Worm (Caenorhabditis elegans) whole organism, L1 larva: Measurements from ENCODE around the gene F10B5.3.

ENCODE experiments used
- C34B4.2 ChIP-seq: sonication (generic microtip); optimal IDR thresholded peaks from 2 replicates; lab custom pipeline; 2017; ENCODE audit warnings: mild to moderate bottlenecking, missing genetic modification characterization, missing compliant biosample characterization
- F16B12.6 ChIP-seq: fragments of 150-350 bp; optimal IDR thresholded peaks from 2 replicates; lab custom pipeline; 2014; ENCODE audit warnings: missing biosample characterization, missing genetic modification characterization
- Y116A8C.19 ChIP-seq: sonication (generic microtip); optimal IDR thresholded peaks from 2 replicates; lab custom pipeline; 2016; ENCODE audit warnings: missing compliant biosample characterization, missing genetic modification characterization, borderline replicate concordance
- aly-2 ChIP-seq: fragments of 150-350 bp; optimal IDR thresholded peaks from 2 replicates; lab custom pipeline; 2014; ENCODE audit warnings: missing biosample characterization, missing genetic modification characterization
- blmp-1 ChIP-seq: fragments of 150-350 bp; optimal IDR thresholded peaks from 2 replicates; lab custom pipeline; 2014; ENCODE audit warnings: missing biosample characterization, missing genetic modification characterization
- ceh-82 ChIP-seq, 3 experiments: fragments of 150-350 bp in 1 of 3; sonication (generic microtip) in 2 of 3; optimal IDR thresholded peaks; 2 replicates each; lab custom pipeline; 2014 to 2017; ENCODE audit warnings: missing biosample characterization in 3 of 3, missing genetic modification characterization in 3 of 3
- ces-1 ChIP-seq: fragments of 150-350 bp; optimal IDR thresholded peaks from 2 replicates; lab custom pipeline; 2014; ENCODE audit warnings: missing biosample characterization, missing genetic modification reagents, missing genetic modification characterization
- fkh-8 ChIP-seq: sonication (generic microtip); optimal IDR thresholded peaks from 2 replicates; lab custom pipeline; 2016; ENCODE audit warnings: mild to moderate bottlenecking, missing genetic modification characterization, missing compliant biosample characterization
- hlh-4 ChIP-seq: sonication (generic microtip); optimal IDR thresholded peaks from 2 replicates; lab custom pipeline; 2016; ENCODE audit warnings: mild to moderate bottlenecking, missing genetic modification characterization, missing compliant biosample characterization
- jun-1 ChIP-seq: fragments of 150-350 bp; optimal IDR thresholded peaks from 2 replicates; lab custom pipeline; 2014; ENCODE audit warnings: missing biosample characterization, missing genetic modification reagents, missing genetic modification characterization
- lin-35 ChIP-seq, 2 experiments: fragments of 150-350 bp; optimal IDR thresholded peaks; 2 replicates each; lab custom pipeline; 2014; ENCODE audit warnings: missing biosample characterization in 2 of 2, missing genetic modification characterization in 2 of 2, missing genetic modification reagents in 2 of 2
- lin-39 ChIP-seq: fragments of 150-350 bp; optimal IDR thresholded peaks from 2 replicates; lab custom pipeline; 2014; ENCODE audit warnings: missing biosample characterization, missing genetic modification reagents, missing genetic modification characterization
- lir-3 ChIP-seq: sonication (generic microtip); optimal IDR thresholded peaks from 2 replicates; lab custom pipeline; 2016; ENCODE audit warnings: mild to moderate bottlenecking, missing genetic modification characterization, moderate library complexity, missing compliant biosample characterization; ENCODE audit not compliant: poor library complexity
- mdl-1 ChIP-seq, 2 experiments: fragments of 150-350 bp; optimal IDR thresholded peaks; 2 replicates each; lab custom pipeline; 2014 to 2017; ENCODE audit warnings: missing biosample characterization in 2 of 2, missing genetic modification characterization in 2 of 2, inconsistent platforms in 1 of 2
- nhr-11 ChIP-seq: fragments of 150-350 bp; optimal IDR thresholded peaks from 2 replicates; lab custom pipeline; 2014; ENCODE audit warnings: missing biosample characterization, missing genetic modification characterization
- nhr-12 ChIP-seq: sonication (generic microtip); optimal IDR thresholded peaks from 2 replicates; lab custom pipeline; 2017; ENCODE audit warnings: missing biosample characterization, missing genetic modification characterization
- nhr-19 ChIP-seq: fragments of 200-800 bp; sonication (Bioruptor generic); conservative IDR thresholded peaks from 2 replicates; pipeline ENCODE4 v1.3.6; 2022; ENCODE audit warnings: missing genetic modification characterization, missing compliant biosample characterization
- nhr-20 ChIP-seq: sonication (generic microtip); optimal IDR thresholded peaks from 2 replicates; lab custom pipeline; 2016; ENCODE audit warnings: mild to moderate bottlenecking, missing genetic modification characterization, missing compliant biosample characterization
- nhr-28 ChIP-seq: fragments of 150-350 bp; optimal IDR thresholded peaks from 2 replicates; lab custom pipeline; 2014; ENCODE audit warnings: missing biosample characterization, missing genetic modification characterization
- nhr-47 ChIP-seq: sonication (generic microtip); optimal IDR thresholded peaks from 2 replicates; lab custom pipeline; 2016; ENCODE audit warnings: mild to moderate bottlenecking, missing genetic modification characterization, moderate library complexity, missing compliant biosample characterization
- nhr-76 ChIP-seq: sonication (generic microtip); optimal IDR thresholded peaks from 2 replicates; lab custom pipeline; 2017; ENCODE audit warnings: missing biosample characterization, missing genetic modification characterization
- nhr-85 ChIP-seq: sonication (generic microtip); peaks from one replicate; lab custom pipeline; 2016; ENCODE audit warnings: missing genetic modification characterization, inconsistent platforms, missing compliant biosample characterization
- nhr-90 ChIP-seq: sonication (generic microtip); optimal IDR thresholded peaks from 2 replicates; lab custom pipeline; 2016; ENCODE audit warnings: mild to moderate bottlenecking, missing genetic modification characterization, missing compliant biosample characterization; ENCODE audit not compliant: poor library complexity
- pax-3 ChIP-seq: fragments of 200-800 bp; sonication (Bioruptor generic); optimal IDR thresholded peaks from 2 replicates; lab custom pipeline; 2018; ENCODE audit warnings: mild to moderate bottlenecking, missing genetic modification characterization, moderate library complexity, missing compliant biosample characterization
- skn-1 ChIP-seq: fragments of 150-350 bp; optimal IDR thresholded peaks from 2 replicates; lab custom pipeline; 2014; ENCODE audit warnings: missing biosample characterization, missing genetic modification characterization
- snpc-4 ChIP-seq: fragments of 150-350 bp; optimal IDR thresholded peaks from 2 replicates; lab custom pipeline; 2014; ENCODE audit warnings: missing biosample characterization, missing genetic modification characterization
- sup-37 ChIP-seq: fragments of 200-800 bp; sonication (Bioruptor generic); optimal IDR thresholded peaks from 2 replicates; lab custom pipeline; 2018; ENCODE audit warnings: mild to moderate bottlenecking, missing genetic modification characterization, missing compliant biosample characterization
- swsn-7 ChIP-seq: sonication (generic microtip); optimal IDR thresholded peaks from 2 replicates; lab custom pipeline; 2016; ENCODE audit warnings: missing genetic modification characterization, missing compliant biosample characterization
- tlp-1 ChIP-seq: fragments of 150-350 bp; optimal IDR thresholded peaks from 2 replicates; lab custom pipeline; 2014; ENCODE audit warnings: missing biosample characterization, missing genetic modification characterization
- unc-62 ChIP-seq: fragments of 150-350 bp; optimal IDR thresholded peaks from 2 replicates; lab custom pipeline; 2014; ENCODE audit warnings: missing biosample characterization, missing genetic modification reagents, missing genetic modification characterization
- unc-98 ChIP-seq: fragments of 200-800 bp; sonication (Bioruptor generic); IDR thresholded peaks from 2 replicates; pipeline ENCODE4 v1.3.6; 2022; ENCODE audit warnings: missing genetic modification characterization, missing compliant biosample characterization
- vab-15 ChIP-seq: sonication (generic microtip); optimal IDR thresholded peaks from 2 replicates; lab custom pipeline; 2017; ENCODE audit warnings: missing genotype, mild to moderate bottlenecking, missing genetic modification characterization, missing compliant biosample characterization
- zag-1 ChIP-seq: fragments of 150-350 bp; optimal IDR thresholded peaks from 2 replicates; lab custom pipeline; 2014; ENCODE audit warnings: missing biosample characterization, missing genetic modification characterization

Gene F10B5.3

DNA sequence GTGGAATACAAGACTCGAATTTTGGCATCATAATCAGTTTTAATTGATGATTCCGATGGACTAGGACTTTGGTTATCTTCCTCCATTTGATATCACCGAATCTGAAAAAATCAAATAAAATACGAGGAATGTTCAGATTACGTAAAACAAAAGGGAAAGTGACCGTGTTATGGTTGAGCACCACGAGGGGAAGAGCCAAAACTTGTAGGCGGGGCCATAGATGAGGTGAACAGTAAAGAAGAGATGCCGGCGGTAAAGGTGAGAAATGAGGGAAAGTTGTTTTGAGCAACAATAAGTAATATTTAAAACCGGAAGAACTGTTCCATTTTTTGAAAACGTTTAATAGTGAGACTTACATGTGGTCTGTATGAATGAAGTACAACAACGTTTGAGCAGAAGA, at the start of gene F10B5.3:
TSS of gene F10B5.3 (minus strand) at position 101 of the 400 bp plus-strand sequence.
- TF ChIP-seq unc-62 (GFP tag; lab: Kevin White, UChicago) (no peak), snpc-4 (no peak), Y116A8C.19 (tag; lab: Kevin White, UChicago) (no peak), lir-3 (tag; lab: Kevin White, UChicago) (no peak), nhr-11 (tag; lab: Kevin White, UChicago) (no peak), tlp-1 (tag; lab: Kevin White, UChicago) (no peak), unc-98 (GFP tag; lab: Robert Waterston, UW) (no peak), ceh-82 (tag; optimal IDR thresholded peaks at IDR 0.05; lab: Kevin White, UChicago) (no peak), nhr-28 (tag; lab: Kevin White, UChicago) (no peak), swsn-7 (tag; lab: Kevin White, UChicago) (no peak), nhr-20 (tag; lab: Kevin White, UChicago) (no peak), nhr-47 (tag; lab: Kevin White, UChicago) (no peak), F16B12.6 (no peak)

- TF ChIP-seq skn-1 (tag; lab: Kevin White, UChicago) (no peak), aly-2 (no peak), nhr-20 (tag; lab: Kevin White, UChicago) (no peak)
Observed at ce11 chrII:8198503-8198902, 48.7 kb upstream of the F10B5.3 start, which contains the start of gene qua-1. Gene qua-1, plus strand, starts transcription at chrII:8198803.

DNA sequence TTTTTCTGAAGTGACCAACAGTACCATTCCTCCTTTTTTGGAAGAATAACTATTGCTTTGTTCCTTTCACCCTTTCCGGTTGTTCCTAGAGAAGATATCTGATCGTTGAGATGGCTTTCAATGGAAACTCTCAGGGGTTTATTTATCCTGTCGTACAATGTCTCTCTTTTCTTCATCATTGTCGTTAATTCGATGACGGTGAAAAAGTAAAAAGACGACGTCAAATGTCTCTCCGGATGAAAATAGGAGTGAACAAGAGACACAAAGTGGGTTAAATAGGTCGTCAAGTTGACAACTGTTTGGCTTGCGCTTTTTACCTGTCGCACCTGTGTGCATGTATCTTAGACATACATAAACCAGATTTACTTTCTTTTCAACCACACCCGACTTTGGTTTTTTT, 44.1 kb upstream of the F10B5.3 start:
- TF ChIP-seq nhr-19 (GFP tag; lab: Robert Waterston, UW) (no peak), nhr-12 (tag; lab: Kevin White, UChicago) (no peak), nhr-85 (no peak), pax-3 (tag; lab: Kevin White, UChicago) (no peak), blmp-1 (peak; percentile 96), ces-1 (GFP tag; lab: Kevin White, UChicago) (no peak)
- TF ChIP-seq, all 84 proteins: peak for 1

ce11 chrII:8193126-8193525, 43.3 kb upstream of the F10B5.3 start, which contains the start of gene T05C12.9:
Gene T05C12.9, minus strand, starts transcription at chrII:8193226.
- TF ChIP-seq sup-37: no peak

DNA sequence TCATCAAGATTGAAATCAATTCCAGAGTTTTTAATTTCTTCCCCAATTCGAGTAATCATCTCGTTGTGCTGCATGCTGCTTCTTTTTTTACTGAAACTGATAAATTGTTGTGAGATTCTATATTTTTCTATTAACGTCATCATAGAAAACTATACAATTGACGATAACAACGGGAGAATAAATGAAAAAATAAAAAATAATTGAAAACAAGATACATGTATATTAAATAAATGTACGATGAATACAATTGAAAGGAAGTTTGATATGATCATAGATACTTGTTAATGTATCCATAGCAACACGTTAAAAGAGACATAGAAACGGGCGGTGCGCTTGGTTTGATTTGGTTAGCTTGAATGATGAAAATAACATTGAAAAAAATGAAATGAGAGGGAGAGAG, 40.6 kb upstream of the F10B5.3 start, which contains the start of gene T05C12.8:
TSS of gene T05C12.8 (minus strand) at position 101 of the 400 bp plus-strand sequence.
- no peak for TF ChIP-seq nhr-20 (tag; lab: Kevin White, UChicago)
- peak; percentile 85 for TF ChIP-seq fkh-8 (tag; lab: Kevin White, UChicago)
- no peak for TF ChIP-seq hlh-4
- TF ChIP-seq nhr-76: no peak
- TF ChIP-seq vab-15 (tag; lab: Kevin White, UChicago): no peak
- TF ChIP-seq lin-39: no peak
- no peak for TF ChIP-seq nhr-90 (tag; lab: Kevin White, UChicago)

DNA sequence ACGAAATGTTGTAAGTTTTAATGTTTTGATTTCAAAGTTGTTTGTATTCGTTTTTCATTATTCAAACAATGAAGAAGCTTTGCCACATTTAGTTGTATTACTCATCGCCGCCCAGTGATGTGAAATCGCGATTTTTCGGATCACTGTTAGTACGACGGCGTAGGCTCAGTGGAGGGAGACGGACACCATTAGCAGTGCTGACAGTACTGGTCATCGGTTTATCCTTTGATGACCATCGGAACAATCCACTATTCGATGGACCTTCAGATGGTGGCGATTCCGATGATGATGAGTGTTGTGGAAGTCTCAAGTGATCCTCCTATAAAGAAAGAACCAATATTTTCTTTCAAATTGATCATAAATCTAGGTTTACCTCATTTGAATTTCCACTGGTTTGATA, 37.7 kb upstream of the F10B5.3 start:
- TF ChIP-seq zag-1 (tag; lab: Kevin White, UChicago): no peak
- TF ChIP-seq mdl-1 (tag; optimal IDR thresholded peaks at IDR 0.05; lab: Kevin White, UChicago): no peak
- no peak for TF ChIP-seq C34B4.2 (tag; lab: Kevin White, UChicago)
- peak; percentile 53 for TF ChIP-seq nhr-85
- no peak for TF ChIP-seq jun-1 (tag; lab: Kevin White, UChicago)
- peak in 1 of 2 experiments; percentile 1 for TF ChIP-seq lin-35 (GFP tag; optimal IDR thresholded peaks at IDR 0.05; lab: Kevin White, UChicago)
- TF ChIP-seq aly-2: peak; percentile 5
